Fruit fly (Drosophila melanogaster) whole organism: ENCODE measurements around the gene trv.

Experiments used
- CG8478 ChIP-seq: fragments of >200 bp; optimal IDR thresholded peaks from 2 replicates; lab custom pipeline; 2018; ENCODE audit warnings: inconsistent platforms
- Dll ChIP-seq: fragments of >200 bp; optimal IDR thresholded peaks from 2 replicates; lab custom pipeline; 2017
- EcR ChIP-seq, 2 experiments: fragments of >200 bp; optimal IDR thresholded peaks; 2 replicates each; lab custom pipeline; 2017; ENCODE audit warnings: missing biosample characterization in 2 of 2, missing genetic modification characterization in 2 of 2, missing genetic modification reagents in 2 of 2
- pan ChIP-seq: fragments of >200 bp; optimal IDR thresholded peaks from 2 replicates; lab custom pipeline; 2017
- psq ChIP-seq: fragments of >200 bp; optimal IDR thresholded peaks from 2 replicates; lab custom pipeline; 2017
- usp ChIP-seq: fragments of >200 bp; optimal IDR thresholded peaks from 2 replicates; lab custom pipeline; 2017; ENCODE audit warnings: missing biosample characterization, missing genetic modification characterization, mixed read lengths

trv gene

dm6 chr3R:28047172-28047671 lies 20.8 kb downstream of the trv start:
- no peak for TF ChIP-seq Dll
- TF ChIP-seq EcR (GFP tag; optimal IDR thresholded peaks at IDR 0.05; lab: Kevin White, UChicago), result no peak
- TF ChIP-seq psq (lab: Kevin White, UChicago), result no peak
- TF ChIP-seq CG8478 (lab: Kevin White, UChicago), result no peak
- no peak for TF ChIP-seq usp (GFP tag; lab: Kevin White, UChicago)
- TF ChIP-seq pan (lab: Kevin White, UChicago), result no peak

dm6 chr3R:28116798-28117197 lies 90.4 kb downstream of the trv start:
- no peak for TF ChIP-seq CG8478 (lab: Kevin White, UChicago)
- no peak for TF ChIP-seq psq (lab: Kevin White, UChicago)
- TF ChIP-seq usp (GFP tag; lab: Kevin White, UChicago), result no peak
- TF ChIP-seq Dll, result no peak
- TF ChIP-seq EcR (GFP tag; optimal IDR thresholded peaks at IDR 0.05; lab: Kevin White, UChicago), result no peak
- no peak for TF ChIP-seq pan (lab: Kevin White, UChicago)

- TF ChIP-seq EcR (GFP tag; optimal IDR thresholded peaks at IDR 0.05; lab: Kevin White, UChicago) (no peak), usp (GFP tag; lab: Kevin White, UChicago) (no peak), psq (lab: Kevin White, UChicago) (no peak), CG8478 (lab: Kevin White, UChicago) (no peak), Dll (no peak), pan (lab: Kevin White, UChicago) (no peak)
Measured at dm6 chr3R:28118111-28118510, 91.7 kb downstream of the trv start.

dm6 chr3R:28126241-28126640 lies 99.8 kb downstream of the trv start:
- TF ChIP-seq usp (GFP tag; lab: Kevin White, UChicago) (no peak), Dll (no peak), psq (lab: Kevin White, UChicago) (no peak), CG8478 (lab: Kevin White, UChicago) (no peak), pan (lab: Kevin White, UChicago) (no peak), EcR (GFP tag; optimal IDR thresholded peaks at IDR 0.05; lab: Kevin White, UChicago) (no peak)
